Worm (Caenorhabditis elegans) whole organism, L1 larva: ENCODE measurements around the gene Y39A3B.8.

Experiments
- C04F5.9 ChIP-seq: sonication (generic microtip); optimal IDR thresholded peaks from 2 replicates; lab custom pipeline; 2016; ENCODE audit warnings: missing genetic modification characterization, missing compliant biosample characterization
- C34B4.2 ChIP-seq: sonication (generic microtip); optimal IDR thresholded peaks from 2 replicates; lab custom pipeline; 2017; ENCODE audit warnings: mild to moderate bottlenecking, missing genetic modification characterization, missing compliant biosample characterization
- aly-2 ChIP-seq: fragments of 150-350 bp; optimal IDR thresholded peaks from 2 replicates; lab custom pipeline; 2014; ENCODE audit warnings: missing biosample characterization, missing genetic modification characterization
- blmp-1 ChIP-seq: fragments of 150-350 bp; optimal IDR thresholded peaks from 2 replicates; lab custom pipeline; 2014; ENCODE audit warnings: missing biosample characterization, missing genetic modification characterization
- ces-1 ChIP-seq: fragments of 150-350 bp; optimal IDR thresholded peaks from 2 replicates; lab custom pipeline; 2014; ENCODE audit warnings: missing biosample characterization, missing genetic modification reagents, missing genetic modification characterization
- dpl-1 ChIP-seq, 3 experiments: fragments of 150-350 bp in 2 of 3; sonication (generic microtip) in 1 of 3; optimal IDR thresholded peaks; 2 replicates each; lab custom pipeline; 2014 to 2017; ENCODE audit warnings: missing biosample characterization in 3 of 3, missing genetic modification characterization in 3 of 3, missing genetic modification reagents in 3 of 3
- efl-1 ChIP-seq, 4 experiments: fragments of 150-350 bp; optimal IDR thresholded peaks in 3 of 4; peaks in 1 of 4; 1 replicate in 1 of 4; 2 replicates in 3 of 4; lab custom pipeline; 2014; ENCODE audit warnings: missing biosample characterization in 2 of 4, missing genetic modification characterization in 2 of 4, missing genetic modification reagents in 2 of 4
- egl-13 ChIP-seq: sonication (generic microtip); optimal IDR thresholded peaks from 2 replicates; lab custom pipeline; 2016; ENCODE audit warnings: missing genotype, missing genetic modification reagents, missing genetic modification characterization, missing compliant biosample characterization
- egl-27 ChIP-seq, 2 experiments: fragments of 150-350 bp in 1 of 2; sonication (generic microtip); optimal IDR thresholded peaks; 3 replicates each; lab custom pipeline; 2017 to 2018; ENCODE audit warnings: missing biosample characterization in 2 of 2, missing genetic modification characterization in 2 of 2, missing genetic modification reagents in 2 of 2
- elt-2 ChIP-seq: sonication (generic microtip); optimal IDR thresholded peaks from 2 replicates; lab custom pipeline; 2016; ENCODE audit warnings: missing genetic modification characterization, mild to moderate bottlenecking, inconsistent platforms, missing compliant biosample characterization, missing genetic modification reagents
- elt-3 ChIP-seq, 6 experiments: fragments of 150-350 bp in 1 of 6; sonication (generic microtip); optimal IDR thresholded peaks; 2 replicates each; lab custom pipeline; 2017 to 2018; ENCODE audit warnings: missing biosample characterization in 6 of 6, missing genetic modification characterization in 6 of 6, inconsistent platforms in 1 of 6
- ets-5 ChIP-seq: fragments of 200-800 bp; sonication (Bioruptor generic); IDR thresholded peaks from 2 replicates; pipeline ENCODE4 v1.3.6; 2022; ENCODE audit warnings: missing genetic modification characterization, missing compliant biosample characterization
- fkh-4 ChIP-seq: sonication (generic microtip); optimal IDR thresholded peaks from 2 replicates; lab custom pipeline; 2016; ENCODE audit warnings: missing compliant biosample characterization, missing genetic modification characterization, borderline replicate concordance
- fkh-8 ChIP-seq: sonication (generic microtip); optimal IDR thresholded peaks from 2 replicates; lab custom pipeline; 2016; ENCODE audit warnings: mild to moderate bottlenecking, missing genetic modification characterization, missing compliant biosample characterization
- fos-1 ChIP-seq: fragments of 150-350 bp; optimal IDR thresholded peaks from 2 replicates; lab custom pipeline; 2014; ENCODE audit warnings: missing biosample characterization, missing genetic modification characterization
- grh-1 ChIP-seq: fragments of 200-800 bp; sonication (Bioruptor generic); IDR thresholded peaks from 2 replicates; pipeline ENCODE4 v1.3.6; 2022; ENCODE audit warnings: missing genetic modification reagents, missing genetic modification characterization, missing compliant biosample characterization
- hpl-2 ChIP-seq: fragments of 150-350 bp; optimal IDR thresholded peaks from 2 replicates; lab custom pipeline; 2014; ENCODE audit warnings: missing biosample characterization, missing genetic modification reagents, missing genetic modification characterization
- irx-1 ChIP-seq: sonication (generic microtip); optimal IDR thresholded peaks from 2 replicates; lab custom pipeline; 2016; ENCODE audit warnings: missing genetic modification characterization, missing compliant biosample characterization
- isw-1 ChIP-seq: fragments of 200-800 bp; sonication (Bioruptor generic); IDR thresholded peaks from 2 replicates; pipeline ENCODE4 v1.3.6; 2022; ENCODE audit warnings: missing genetic modification characterization, missing compliant biosample characterization
- jun-1 ChIP-seq: fragments of 150-350 bp; optimal IDR thresholded peaks from 2 replicates; lab custom pipeline; 2014; ENCODE audit warnings: missing biosample characterization, missing genetic modification reagents, missing genetic modification characterization
- lin-13 ChIP-seq: fragments of 150-350 bp; optimal IDR thresholded peaks from 2 replicates; lab custom pipeline; 2014; ENCODE audit warnings: missing biosample characterization, missing genetic modification reagents, missing genetic modification characterization
- lin-35 ChIP-seq, 2 experiments: fragments of 150-350 bp; optimal IDR thresholded peaks; 2 replicates each; lab custom pipeline; 2014; ENCODE audit warnings: missing biosample characterization in 2 of 2, missing genetic modification characterization in 2 of 2, missing genetic modification reagents in 2 of 2
- lin-39 ChIP-seq: fragments of 150-350 bp; optimal IDR thresholded peaks from 2 replicates; lab custom pipeline; 2014; ENCODE audit warnings: missing biosample characterization, missing genetic modification reagents, missing genetic modification characterization
- lir-3 ChIP-seq: sonication (generic microtip); optimal IDR thresholded peaks from 2 replicates; lab custom pipeline; 2016; ENCODE audit warnings: mild to moderate bottlenecking, missing genetic modification characterization, moderate library complexity, missing compliant biosample characterization; ENCODE audit not compliant: poor library complexity
- lsy-2 ChIP-seq, 2 experiments: fragments of 150-350 bp; optimal IDR thresholded peaks; 2 replicates each; lab custom pipeline; 2014; ENCODE audit warnings: missing biosample characterization in 2 of 2, missing genetic modification characterization in 2 of 2
- mdl-1 ChIP-seq, 2 experiments: fragments of 150-350 bp; optimal IDR thresholded peaks; 2 replicates each; lab custom pipeline; 2014 to 2017; ENCODE audit warnings: missing biosample characterization in 2 of 2, missing genetic modification characterization in 2 of 2, inconsistent platforms in 1 of 2
- nhr-11 ChIP-seq: fragments of 150-350 bp; optimal IDR thresholded peaks from 2 replicates; lab custom pipeline; 2014; ENCODE audit warnings: missing biosample characterization, missing genetic modification characterization
- nhr-12 ChIP-seq: sonication (generic microtip); optimal IDR thresholded peaks from 2 replicates; lab custom pipeline; 2017; ENCODE audit warnings: missing biosample characterization, missing genetic modification characterization
- nhr-237 ChIP-seq: fragments of 150-350 bp; optimal IDR thresholded peaks from 2 replicates; lab custom pipeline; 2014; ENCODE audit warnings: missing biosample characterization, missing genetic modification characterization
- nhr-28 ChIP-seq: fragments of 150-350 bp; optimal IDR thresholded peaks from 2 replicates; lab custom pipeline; 2014; ENCODE audit warnings: missing biosample characterization, missing genetic modification characterization
- nhr-71 ChIP-seq: sonication (generic microtip); optimal IDR thresholded peaks from 2 replicates; lab custom pipeline; 2016; ENCODE audit warnings: mild to moderate bottlenecking, missing genetic modification characterization, moderate library complexity, missing compliant biosample characterization
- nhr-84 ChIP-seq: sonication (generic microtip); optimal IDR thresholded peaks from 2 replicates; lab custom pipeline; 2017; ENCODE audit warnings: missing biosample characterization, missing genetic modification characterization
- nhr-85 ChIP-seq: sonication (generic microtip); peaks from one replicate; lab custom pipeline; 2016; ENCODE audit warnings: missing genetic modification characterization, inconsistent platforms, missing compliant biosample characterization
- nhr-90 ChIP-seq: sonication (generic microtip); optimal IDR thresholded peaks from 2 replicates; lab custom pipeline; 2016; ENCODE audit warnings: mild to moderate bottlenecking, missing genetic modification characterization, missing compliant biosample characterization; ENCODE audit not compliant: poor library complexity
- skn-1 ChIP-seq: fragments of 150-350 bp; optimal IDR thresholded peaks from 2 replicates; lab custom pipeline; 2014; ENCODE audit warnings: missing biosample characterization, missing genetic modification characterization
- snpc-4 ChIP-seq: fragments of 150-350 bp; optimal IDR thresholded peaks from 2 replicates; lab custom pipeline; 2014; ENCODE audit warnings: missing biosample characterization, missing genetic modification characterization
- sptf-1 ChIP-seq: fragments of 150-350 bp; optimal IDR thresholded peaks from 2 replicates; lab custom pipeline; 2014; ENCODE audit warnings: missing biosample characterization, missing genetic modification characterization
- sup-37 ChIP-seq: fragments of 200-800 bp; sonication (Bioruptor generic); optimal IDR thresholded peaks from 2 replicates; lab custom pipeline; 2018; ENCODE audit warnings: mild to moderate bottlenecking, missing genetic modification characterization, missing compliant biosample characterization
- tbx-2 ChIP-seq: sonication (generic microtip); optimal IDR thresholded peaks from 2 replicates; lab custom pipeline; 2016; ENCODE audit warnings: missing genetic modification characterization, missing compliant biosample characterization
- unc-130 ChIP-seq: fragments of 150-350 bp; optimal IDR thresholded peaks from 2 replicates; lab custom pipeline; 2017; ENCODE audit warnings: missing biosample characterization, missing genetic modification characterization, inconsistent platforms
- unc-30 ChIP-seq: sonication (generic microtip); optimal IDR thresholded peaks from 2 replicates; lab custom pipeline; 2017; ENCODE audit warnings: missing biosample characterization, missing genetic modification characterization
- unc-62 ChIP-seq: fragments of 150-350 bp; optimal IDR thresholded peaks from 2 replicates; lab custom pipeline; 2014; ENCODE audit warnings: missing biosample characterization, missing genetic modification reagents, missing genetic modification characterization
- vab-15 ChIP-seq: sonication (generic microtip); optimal IDR thresholded peaks from 2 replicates; lab custom pipeline; 2017; ENCODE audit warnings: missing genotype, mild to moderate bottlenecking, missing genetic modification characterization, missing compliant biosample characterization
- zag-1 ChIP-seq: fragments of 150-350 bp; optimal IDR thresholded peaks from 2 replicates; lab custom pipeline; 2014; ENCODE audit warnings: missing biosample characterization, missing genetic modification characterization
- zip-4 ChIP-seq: fragments of 200-800 bp; sonication (Bioruptor generic); optimal IDR thresholded peaks from 2 replicates; lab custom pipeline; 2018; ENCODE audit warnings: mild to moderate bottlenecking, missing genetic modification characterization, moderate library complexity, missing compliant biosample characterization
- ztf-11 ChIP-seq, 2 experiments: sonication (generic microtip); optimal IDR thresholded peaks; 2 replicates each; lab custom pipeline; 2016 to 2017; ENCODE audit warnings: missing genetic modification characterization in 2 of 2, missing biosample characterization in 1 of 2, missing compliant biosample characterization in 1 of 2
- ztf-4 ChIP-seq: fragments of 150-350 bp; optimal IDR thresholded peaks from 2 replicates; lab custom pipeline; 2014; ENCODE audit warnings: missing biosample characterization, missing genetic modification characterization

The Y39A3B.8 gene

ce11 chrIII:1947851-1948250 is 39.9 kb upstream of the Y39A3B.8 start:
- no peak for TF ChIP-seq efl-1 (optimal IDR thresholded peaks at IDR 0.05; lab: Kevin White, UChicago)
- TF ChIP-seq efl-1 (GFP tag; optimal IDR thresholded peaks at IDR 0.05 in 1 of 2; lab: Kevin White, UChicago), result peak in 1 of 2 experiments; percentile 90
- TF ChIP-seq blmp-1 (tag; lab: Kevin White, UChicago), result no peak

ce11 chrIII:1949362-1949761 is 38.4 kb upstream of the Y39A3B.8 start:
- TF ChIP-seq lin-13 (no peak), irx-1 (tag; lab: Kevin White, UChicago) (no peak), lin-35 (GFP tag; optimal IDR thresholded peaks at IDR 0.05; lab: Kevin White, UChicago) (peak in 1 of 2 experiments; percentile 10), zag-1 (tag; lab: Kevin White, UChicago) (no peak), C04F5.9 (tag; lab: Kevin White, UChicago) (no peak), fos-1 (no peak), nhr-12 (tag; lab: Kevin White, UChicago) (no peak), hpl-2 (GFP tag; lab: Kevin White, UChicago) (no peak), dpl-1 (GFP tag; optimal IDR thresholded peaks at IDR 0.05; lab: Kevin White, UChicago) (peak in 1 of 3 experiments; percentile 4), aly-2 (tag; lab: Kevin White, UChicago) (no peak), isw-1 (no peak), efl-1 (optimal IDR thresholded peaks at IDR 0.05; lab: Kevin White, UChicago) (no peak), efl-1 (GFP tag; optimal IDR thresholded peaks at IDR 0.05 in 1 of 2; lab: Kevin White, UChicago) (peak; percentile 22 to 92), nhr-237 (tag; lab: Kevin White, UChicago) (no peak), nhr-90 (tag; lab: Kevin White, UChicago) (no peak), lir-3 (tag; lab: Kevin White, UChicago) (no peak), ztf-11 (tag; optimal IDR thresholded peaks at IDR 0.05; lab: Kevin White, UChicago) (no peak), skn-1 (tag; lab: Kevin White, UChicago) (no peak), elt-3 (tag; optimal IDR thresholded peaks at IDR 0.05; lab: Kevin White, UChicago) (no peak), fkh-4 (tag; lab: Kevin White, UChicago) (no peak)
- TF ChIP-seq, all 84 proteins: peak for 3

ce11 chrIII:1950236-1950635 is 37.6 kb upstream of the Y39A3B.8 start, which contains the start of the genes polh-1 and rps-22:
polh-1 (minus strand) TSS chrIII:1950269.
rps-22 (plus strand) TSS chrIII:1950535.
- TF ChIP-seq egl-13 (no peak), ces-1 (GFP tag; lab: Kevin White, UChicago) (no peak), sptf-1 (tag; lab: Kevin White, UChicago) (no peak), elt-2 (tag; lab: Kevin White, UChicago) (peak; percentile 43), unc-30 (tag; lab: Kevin White, UChicago) (no peak), nhr-85 (peak; percentile 93), lsy-2 (tag; optimal IDR thresholded peaks at IDR 0.05; lab: Kevin White, UChicago) (peak; percentile 94 to 97), zip-4 (peak; percentile 12), unc-62 (GFP tag; lab: Kevin White, UChicago) (no peak), C04F5.9 (tag; lab: Kevin White, UChicago) (peak; percentile 50), snpc-4 (tag; lab: Kevin White, UChicago) (peak; percentile 71), dpl-1 (GFP tag; optimal IDR thresholded peaks at IDR 0.05; lab: Kevin White, UChicago) (peak; percentile 98 to 99 (median 98)), nhr-71 (tag; lab: Kevin White, UChicago) (peak; percentile 94), unc-130 (tag; lab: Kevin White, UChicago) (peak; percentile 98), lin-35 (GFP tag; optimal IDR thresholded peaks at IDR 0.05; lab: Kevin White, UChicago) (peak; percentile 97 to 100), nhr-11 (tag; lab: Kevin White, UChicago) (peak; percentile 47), irx-1 (tag; lab: Kevin White, UChicago) (peak; percentile 73), isw-1 (peak; percentile 92), nhr-84 (tag; lab: Kevin White, UChicago) (no peak), lin-39 (tag; lab: Kevin White, UChicago) (peak; percentile 73), nhr-90 (tag; lab: Kevin White, UChicago) (peak; percentile 86), C34B4.2 (peak; percentile 8), tbx-2 (tag; lab: Kevin White, UChicago) (peak; percentile 86), fkh-4 (tag; lab: Kevin White, UChicago) (peak; percentile 16), fkh-8 (peak; percentile 87), ztf-4 (tag; lab: Kevin White, UChicago) (peak; percentile 51), mdl-1 (tag; optimal IDR thresholded peaks at IDR 0.05; lab: Kevin White, UChicago) (peak in 1 of 2 experiments; percentile 89), nhr-28 (tag; lab: Kevin White, UChicago) (no peak), blmp-1 (tag; lab: Kevin White, UChicago) (peak; percentile 88), vab-15 (tag; lab: Kevin White, UChicago) (peak; percentile 76), zag-1 (tag; lab: Kevin White, UChicago) (no peak), sup-37 (no peak), jun-1 (tag; lab: Kevin White, UChicago) (peak; percentile 90), ets-5 (GFP tag; lab: Robert Waterston, UW) (no peak), egl-27 (tag; optimal IDR thresholded peaks at IDR 0.05; lab: Kevin White, UChicago) (peak in 1 of 2 experiments; percentile 36), grh-1 (GFP tag; lab: Robert Waterston, UW) (peak; percentile 77)
